Worm (Caenorhabditis elegans) whole organism, midembryonic: ENCODE measurements around the gene Y57A10A.2.
"Not testable (repeated sequence)": the region's sequence is repeated elsewhere in the genome, so short reads cannot be mapped to it uniquely, and the experiment has no call there.

ENCODE experiments used
- T22C8.4 ChIP-seq: fragments of 200-800 bp; sonication (Bioruptor generic); IDR thresholded peaks from 2 replicates; pipeline ENCODE4 v1.3.6; 2022; ENCODE audit warnings: missing genetic modification characterization, missing compliant biosample characterization
- cog-1 ChIP-seq: sonication (generic microtip); optimal IDR thresholded peaks from 2 replicates; lab custom pipeline; 2016; ENCODE audit warnings: missing genetic modification characterization, missing compliant biosample characterization
- flt-1 ChIP-seq: fragments of 200-800 bp; sonication (Bioruptor generic); IDR thresholded peaks from 2 replicates; pipeline ENCODE4 v1.3.6; 2022; ENCODE audit warnings: missing genetic modification characterization, missing compliant biosample characterization
- klf-2 ChIP-seq: fragments of 200-800 bp; sonication (Bioruptor generic); conservative IDR thresholded peaks from 2 replicates; pipeline ENCODE4 v1.3.6; 2022; ENCODE audit warnings: missing genetic modification reagents, missing genetic modification characterization, missing compliant biosample characterization
- med-1 ChIP-seq: sonication (generic microtip); optimal IDR thresholded peaks from 2 replicates; lab custom pipeline; 2017; ENCODE audit warnings: missing genetic modification characterization, mild to moderate bottlenecking, missing compliant biosample characterization, antibody characterized with exemption, missing genetic modification reagents; ENCODE audit not compliant: insufficient read depth
- ref-1 ChIP-seq: fragments of 200-800 bp; sonication (Bioruptor generic); conservative IDR thresholded peaks from 2 replicates; pipeline ENCODE4 v1.3.6; 2022; ENCODE audit warnings: missing genetic modification reagents, missing genetic modification characterization, missing compliant biosample characterization
- tab-1 ChIP-seq: fragments of 200-800 bp; sonication (Bioruptor generic); IDR thresholded peaks from 2 replicates; pipeline ENCODE4 v1.3.6; 2022; ENCODE audit warnings: missing genetic modification characterization, missing compliant biosample characterization
- ztf-23 ChIP-seq: fragments of 200-800 bp; sonication (Bioruptor generic); IDR thresholded peaks from 2 replicates; pipeline ENCODE4 v1.3.6; 2022; ENCODE audit warnings: missing genetic modification reagents, missing genetic modification characterization, missing compliant biosample characterization
- ztf-29 ChIP-seq: fragments of 200-800 bp; sonication (Bioruptor generic); IDR thresholded peaks from 2 replicates; pipeline ENCODE4 v1.3.6; 2022; ENCODE audit warnings: missing genetic modification reagents, missing genetic modification characterization, missing compliant biosample characterization

The Y57A10A.2 gene

DNA sequence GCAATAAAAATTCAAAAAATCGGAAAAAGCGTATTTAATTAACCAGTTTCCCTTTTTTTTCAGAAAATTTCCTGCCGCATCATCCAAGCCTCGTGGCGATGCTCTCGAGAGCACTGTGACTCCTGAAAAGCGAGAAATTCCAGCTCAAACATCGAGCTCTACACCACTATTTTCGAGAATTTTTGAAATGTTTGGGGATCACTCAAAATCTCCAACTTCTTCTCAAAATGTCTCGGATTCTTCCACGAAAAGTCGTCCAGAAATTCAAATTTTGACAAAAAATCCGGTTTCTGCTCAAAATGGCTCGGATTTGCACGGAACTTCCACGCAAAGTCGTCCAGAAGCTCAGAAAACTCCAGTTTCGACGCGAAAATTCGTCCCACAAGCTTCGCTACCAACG lies 9.4 kb upstream of the Y57A10A.2 start:
- TF ChIP-seq ref-1 (GFP tag; lab: Robert Waterston, UW) (no peak), klf-2 (no peak), med-1 (no peak)

DNA sequence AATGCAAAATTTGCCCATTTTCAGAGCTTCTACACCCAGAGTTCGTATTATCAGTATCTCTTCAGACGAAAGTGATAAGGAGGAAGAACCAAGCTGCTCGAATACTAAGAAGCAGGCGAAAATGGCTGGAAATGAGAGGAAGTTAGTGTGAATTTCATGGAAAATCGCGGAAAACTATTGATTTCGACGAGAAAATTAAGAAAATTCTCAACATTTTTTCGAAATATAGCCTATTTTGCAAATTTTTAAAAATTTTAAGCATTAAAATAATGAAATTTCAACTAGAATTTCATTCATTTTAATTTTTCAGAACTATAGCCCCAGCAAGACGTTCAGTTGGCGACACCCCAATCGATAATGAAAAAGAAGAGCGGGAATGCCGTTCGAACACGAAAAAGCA lies 3.9 kb upstream of the Y57A10A.2 start:
- no peak for TF ChIP-seq tab-1 (GFP tag; lab: Robert Waterston, UW)

DNA sequence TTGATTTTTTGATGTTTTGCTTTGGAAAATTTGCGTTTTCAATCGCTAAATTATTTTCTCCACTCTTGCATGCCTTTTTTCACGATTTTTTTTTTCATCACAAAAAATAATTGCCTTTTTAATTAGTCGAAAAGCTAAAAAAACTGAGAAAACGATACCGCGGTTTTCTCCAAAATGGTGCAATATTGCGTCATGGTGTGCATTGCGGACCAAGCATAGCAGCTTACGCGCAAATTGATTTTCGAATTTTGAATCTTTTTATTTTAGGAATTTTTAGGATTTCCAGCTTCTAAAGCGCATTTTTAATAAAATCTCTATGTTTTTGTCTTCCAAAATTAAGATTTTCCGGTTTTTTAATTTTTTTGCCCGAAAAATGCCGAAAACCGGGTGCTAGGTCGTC lies 2.8 kb downstream of the Y57A10A.2 start:
- TF ChIP-seq tab-1 (GFP tag; lab: Robert Waterston, UW), result no peak
- TF ChIP-seq ref-1 (GFP tag; lab: Robert Waterston, UW), result no peak
- TF ChIP-seq cog-1, result no peak
- no peak for TF ChIP-seq ztf-23 (GFP tag; lab: Robert Waterston, UW)
- TF ChIP-seq klf-2, result no peak
- TF ChIP-seq ztf-29 (GFP tag; lab: Robert Waterston, UW), result no peak
- TF ChIP-seq med-1, result no peak

DNA sequence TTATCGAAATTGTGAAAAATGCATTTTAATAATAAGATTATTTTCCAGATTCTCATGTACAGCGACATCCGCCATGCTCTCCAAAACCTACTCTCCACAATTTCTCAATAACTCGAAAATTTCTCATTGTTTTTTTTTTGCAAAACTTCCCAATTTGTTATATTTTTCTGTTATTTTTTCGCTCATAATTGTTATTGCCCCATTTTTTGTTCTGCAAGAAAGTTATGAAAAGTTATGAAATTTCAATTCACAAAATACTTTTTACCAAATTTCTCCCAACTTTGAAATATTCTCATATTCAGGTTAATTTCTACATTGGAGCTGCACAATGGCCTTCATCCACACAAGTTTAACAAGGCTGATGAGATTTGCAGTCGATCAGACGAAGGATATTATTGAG lies 4.2 kb downstream of the Y57A10A.2 start, which contains the start of gene Y57A10A.4:
Gene Y57A10A.4, plus strand, starts transcription at position 301 of the 400 bp plus-strand sequence.
- not testable (repeated sequence) for TF ChIP-seq ztf-23, ztf-29, tab-1 (GFP tag; lab: Robert Waterston, UW)

DNA sequence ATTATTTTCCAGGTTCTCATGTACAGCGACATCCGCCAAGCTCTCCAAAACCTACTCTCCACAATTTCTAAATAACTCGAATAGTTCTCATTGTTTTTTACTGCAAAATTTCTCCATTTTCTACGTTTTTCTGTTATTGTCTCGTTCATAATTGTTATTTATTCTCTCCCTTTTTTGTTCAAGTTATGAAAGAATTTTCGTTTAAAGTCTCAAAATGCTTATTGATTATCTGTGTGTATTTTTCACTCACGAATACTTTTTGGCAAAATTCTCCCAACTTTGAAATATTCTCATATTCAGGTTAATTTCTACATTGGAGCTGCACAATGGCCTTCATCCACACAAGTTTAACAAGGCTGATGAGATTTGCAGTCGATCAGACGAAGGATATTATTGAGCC lies 6.8 kb downstream of the Y57A10A.2 start, which contains the start of gene Y57A10A.5:
Gene Y57A10A.5, plus strand, starts transcription at position 301 of the 400 bp plus-strand sequence.
- not testable (repeated sequence) for TF ChIP-seq klf-2; med-1; tab-1 (GFP tag; lab: Robert Waterston, UW)

DNA sequence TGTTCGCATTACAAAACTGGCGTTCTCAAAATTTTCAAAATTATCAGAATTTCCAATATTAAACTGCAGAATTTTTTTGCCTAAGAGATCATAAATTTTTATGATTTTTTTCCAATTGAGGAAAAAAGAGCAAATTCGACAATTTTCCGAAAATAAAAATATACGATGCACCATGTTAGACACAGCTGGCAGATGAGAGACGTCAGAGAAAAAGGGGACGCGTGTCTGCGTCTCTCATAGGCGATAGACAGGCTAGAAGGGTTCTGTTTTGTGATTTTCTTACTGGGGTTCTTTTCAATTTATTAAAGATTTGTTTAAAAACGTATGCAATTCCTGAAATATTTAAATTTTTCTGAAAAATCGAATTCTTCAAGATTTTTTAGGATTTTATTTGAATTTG lies 15.6 kb downstream of the Y57A10A.2 start:
- TF ChIP-seq ref-1 (GFP tag; lab: Robert Waterston, UW), result no peak
- TF ChIP-seq tab-1 (GFP tag; lab: Robert Waterston, UW), result no peak
- no peak for TF ChIP-seq flt-1 (GFP tag; lab: Robert Waterston, UW)

DNA sequence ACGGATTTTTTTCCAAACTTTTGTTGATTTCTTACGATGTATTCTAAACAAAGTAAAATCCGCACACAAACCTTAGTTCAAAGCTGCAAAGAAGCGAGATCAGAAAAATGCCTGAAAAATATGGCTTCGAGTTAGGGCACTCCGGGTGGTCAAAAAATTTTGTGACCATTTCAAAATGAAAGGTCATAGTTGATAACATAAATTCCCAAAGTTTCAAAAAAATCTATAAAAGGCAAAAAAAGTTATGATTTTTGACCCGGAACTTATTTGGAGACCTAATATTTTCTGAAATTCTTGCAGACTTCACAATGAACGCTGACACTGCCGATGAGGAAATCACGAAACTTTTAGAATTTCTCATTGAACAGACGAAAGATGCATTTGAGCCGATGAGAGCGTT lies 17.1 kb downstream of the Y57A10A.2 start, which contains the start of gene Y57A10A.8:
Gene Y57A10A.8, plus strand, starts transcription at position 301 of the 400 bp plus-strand sequence.
- TF ChIP-seq ref-1 (GFP tag; lab: Robert Waterston, UW); tab-1 (GFP tag; lab: Robert Waterston, UW); med-1: not testable (repeated sequence)

DNA sequence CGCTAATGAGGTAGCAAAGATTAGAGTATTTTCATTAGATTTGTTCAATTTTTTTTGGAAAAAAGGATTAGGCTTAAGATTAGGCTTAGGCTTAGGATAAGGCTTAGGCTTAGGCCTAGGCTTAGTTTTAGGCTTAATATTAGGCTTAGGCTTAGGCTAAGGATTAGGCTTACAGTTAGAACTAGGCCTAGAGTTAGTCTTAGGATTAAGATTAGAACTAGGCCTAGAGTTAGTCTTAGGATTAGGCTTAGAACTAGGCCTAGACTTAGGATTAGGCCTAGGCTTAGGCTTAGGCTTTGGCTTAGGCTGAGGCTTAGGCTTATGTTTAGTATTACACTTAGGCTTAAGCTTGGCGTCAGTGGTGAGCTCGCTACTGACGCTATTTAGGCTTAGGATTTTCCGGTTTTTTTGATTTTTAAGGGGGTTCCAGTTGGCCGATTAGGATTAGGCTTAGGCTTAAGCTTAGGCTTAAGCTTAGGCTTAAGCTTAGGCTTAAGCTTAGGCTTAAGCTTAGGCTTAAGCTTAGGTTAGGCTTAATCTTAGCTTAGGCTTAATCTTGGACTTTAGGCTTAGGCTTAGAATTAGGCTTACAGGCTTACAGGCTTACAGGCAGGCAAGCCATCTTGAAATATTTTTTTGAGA lies 22.2 kb downstream of the Y57A10A.2 start:
- peak; percentile 74; the same call in 1 of the 2 replicates for TF ChIP-seq ztf-29 (GFP tag; lab: Robert Waterston, UW)
- no peak for TF ChIP-seq tab-1 (GFP tag; lab: Robert Waterston, UW)

DNA sequence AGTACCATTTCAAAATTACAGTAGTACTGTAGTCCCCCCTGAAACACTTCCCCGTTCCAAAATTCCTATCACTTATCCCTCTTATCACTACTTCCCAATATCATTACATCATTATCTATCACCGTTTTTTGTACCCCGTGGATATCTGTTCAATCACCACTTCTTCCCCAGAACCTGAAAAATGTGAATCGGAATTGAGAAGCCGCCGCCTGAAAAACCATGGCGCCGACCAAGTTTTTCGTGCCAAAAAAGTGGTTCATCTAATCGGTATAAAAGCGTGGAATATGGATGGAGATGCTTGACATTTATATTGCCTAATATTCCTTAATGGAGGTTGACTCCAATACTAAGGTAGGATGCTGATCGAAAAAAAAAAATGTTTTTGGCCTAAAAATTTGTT lies 24.8 kb downstream of the Y57A10A.2 start, which contains the start of gene rol-1:
Gene rol-1, plus strand, starts transcription at position 301 of the 400 bp plus-strand sequence.
- TF ChIP-seq ztf-23 (GFP tag; lab: Robert Waterston, UW) (no peak), med-1 (no peak), ref-1 (GFP tag; lab: Robert Waterston, UW) (no peak), T22C8.4 (GFP tag; lab: Robert Waterston, UW) (no peak), flt-1 (GFP tag; lab: Robert Waterston, UW) (no peak), tab-1 (GFP tag; lab: Robert Waterston, UW) (no peak), klf-2 (no peak), ztf-29 (GFP tag; lab: Robert Waterston, UW) (no peak)

DNA sequence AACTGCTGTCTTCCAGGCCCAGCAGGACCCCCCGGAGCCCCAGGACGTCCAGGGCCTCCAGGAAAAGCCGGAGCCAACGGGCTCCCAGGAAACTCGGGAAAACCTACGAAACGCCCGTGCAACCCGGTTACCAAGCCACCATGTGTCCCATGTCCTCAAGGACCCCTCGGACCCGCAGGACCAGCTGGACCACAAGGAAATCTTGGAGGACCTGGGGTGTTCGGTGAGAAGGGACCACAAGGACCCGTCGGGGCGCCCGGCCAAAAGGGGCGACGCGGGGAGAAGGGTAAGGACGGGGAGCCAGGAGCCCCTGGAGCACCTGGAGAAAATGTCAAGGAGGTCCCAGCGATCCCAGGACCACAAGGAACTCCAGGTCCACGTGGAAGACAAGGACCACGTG lies 28.0 kb downstream of the Y57A10A.2 start:
- TF ChIP-seq tab-1 (GFP tag; lab: Robert Waterston, UW), result no peak
- TF ChIP-seq T22C8.4 (GFP tag; lab: Robert Waterston, UW), result no peak
- TF ChIP-seq cog-1, result no peak
- TF ChIP-seq ref-1 (GFP tag; lab: Robert Waterston, UW), result no peak
- no peak for TF ChIP-seq med-1
- TF ChIP-seq klf-2, result no peak
- no peak for TF ChIP-seq ztf-23 (GFP tag; lab: Robert Waterston, UW)
- no peak for TF ChIP-seq ztf-29 (GFP tag; lab: Robert Waterston, UW)
- TF ChIP-seq flt-1 (GFP tag; lab: Robert Waterston, UW), result no peak

DNA sequence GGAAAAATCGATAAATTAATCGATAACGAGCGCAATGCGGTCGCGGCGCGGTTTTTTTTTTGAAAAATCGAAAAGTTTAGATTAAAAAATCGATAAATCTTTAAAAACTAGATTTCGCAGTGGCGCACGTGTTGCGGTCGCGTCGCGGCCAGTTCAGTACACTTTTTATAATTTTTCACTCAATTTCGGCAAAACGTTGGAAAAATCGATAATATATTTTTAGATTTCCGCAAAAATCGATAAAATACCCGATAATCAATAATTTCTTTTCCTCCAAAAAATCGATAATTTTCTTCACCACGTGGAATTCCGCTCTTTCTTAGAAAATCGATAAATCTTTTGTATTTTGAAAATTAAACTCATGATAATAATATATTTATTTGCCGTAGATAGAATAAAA lies 29.1 kb downstream of the Y57A10A.2 start:
- TF ChIP-seq ref-1 (GFP tag; lab: Robert Waterston, UW), result no peak
- peak; percentile 84 for TF ChIP-seq T22C8.4 (GFP tag; lab: Robert Waterston, UW)
- TF ChIP-seq klf-2, result no peak

DNA sequence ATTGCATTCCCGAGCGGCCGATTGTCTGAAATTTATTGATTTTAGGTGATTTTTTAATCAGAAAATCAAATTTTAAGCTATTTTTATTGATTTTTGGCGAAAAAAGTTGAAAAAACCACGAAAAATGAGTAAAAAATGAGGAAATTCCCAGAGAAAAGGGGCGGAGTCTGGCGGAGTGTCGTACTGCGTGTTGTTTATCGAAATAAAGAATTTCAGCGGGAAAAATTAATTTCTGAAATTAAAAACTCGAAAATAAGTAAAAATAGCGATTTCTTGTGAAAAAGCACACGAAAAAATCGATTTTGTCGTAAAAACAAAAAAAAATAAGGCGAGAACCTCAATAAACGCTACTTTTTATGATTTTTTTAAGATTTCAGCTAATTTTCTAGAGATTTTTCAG lies 37.4 kb downstream of the Y57A10A.2 start, which contains the start of gene Y57A10A.13:
Gene Y57A10A.13, minus strand, starts transcription at position 46 of the 400 bp plus-strand sequence.
- no peak for TF ChIP-seq ref-1 (GFP tag; lab: Robert Waterston, UW)
- no peak for TF ChIP-seq klf-2
- no peak for TF ChIP-seq cog-1
- TF ChIP-seq T22C8.4 (GFP tag; lab: Robert Waterston, UW), result no peak
- no peak for TF ChIP-seq flt-1 (GFP tag; lab: Robert Waterston, UW)
- no peak for TF ChIP-seq tab-1 (GFP tag; lab: Robert Waterston, UW)
- no peak for TF ChIP-seq ztf-29 (GFP tag; lab: Robert Waterston, UW)
- TF ChIP-seq med-1, result no peak
- TF ChIP-seq ztf-23 (GFP tag; lab: Robert Waterston, UW), result no peak
